Worm (Caenorhabditis elegans) whole organism, young adult: Measurements from ENCODE around the gene dmsr-10.

Experiments used
- B0035.1 ChIP-seq: sonication (generic microtip); optimal IDR thresholded peaks from 2 replicates; lab custom pipeline; 2016; ENCODE audit warnings: missing genetic modification characterization, mild to moderate bottlenecking, missing compliant biosample characterization, missing genotype, missing genetic modification reagents
- B0261.1 ChIP-seq: sonication (generic microtip); optimal IDR thresholded peaks from 2 replicates; lab custom pipeline; 2016; ENCODE audit warnings: mild to moderate bottlenecking, missing genetic modification characterization, moderate library complexity, missing compliant biosample characterization
- C06A6.2 ChIP-seq: fragments of 200-800 bp; sonication (Bioruptor generic); conservative IDR thresholded peaks from 2 replicates; pipeline ENCODE4 v1.3.6; 2022; ENCODE audit warnings: missing genetic modification characterization, missing compliant biosample characterization
- F22D6.2 ChIP-seq: sonication (generic microtip); optimal IDR thresholded peaks from 2 replicates; lab custom pipeline; 2016; ENCODE audit warnings: mild to moderate bottlenecking, missing genetic modification characterization, missing compliant biosample characterization
- F57A8.1 ChIP-seq: fragments of 200-800 bp; sonication (Bioruptor generic); optimal IDR thresholded peaks from 2 replicates; lab custom pipeline; 2018; ENCODE audit warnings: mild to moderate bottlenecking, missing genetic modification characterization, moderate library complexity, missing compliant biosample characterization
- Y53F4B.3 ChIP-seq: fragments of 200-800 bp; sonication (Bioruptor generic); IDR thresholded peaks from 2 replicates; pipeline ENCODE4 v1.3.6; 2022; ENCODE audit warnings: missing genetic modification reagents, missing genetic modification characterization, missing compliant biosample characterization
- Y56A3A.18 ChIP-seq: fragments of 200-800 bp; sonication (Bioruptor generic); IDR thresholded peaks from 2 replicates; pipeline ENCODE4 v1.3.6; 2022; ENCODE audit warnings: missing genetic modification reagents, missing genetic modification characterization, missing compliant biosample characterization
- aptf-3 ChIP-seq: fragments of 200-800 bp; sonication (Bioruptor generic); IDR thresholded peaks from 2 replicates; pipeline ENCODE4 v1.3.6; 2022; ENCODE audit warnings: missing genetic modification characterization, missing compliant biosample characterization
- atf-7 ChIP-seq: sonication (generic microtip); optimal IDR thresholded peaks from 2 replicates; lab custom pipeline; 2017; ENCODE audit warnings: mild to moderate bottlenecking, missing genetic modification characterization, missing compliant biosample characterization
- bed-1 ChIP-seq: fragments of 200-800 bp; sonication (Bioruptor generic); IDR thresholded peaks from 2 replicates; pipeline ENCODE4 v1.3.6; 2022; ENCODE audit warnings: missing genetic modification reagents, missing genetic modification characterization, missing compliant biosample characterization
- bed-2 ChIP-seq: fragments of 200-800 bp; sonication (Bioruptor generic); IDR thresholded peaks from 2 replicates; pipeline ENCODE4 v1.3.6; 2022; ENCODE audit warnings: missing genetic modification reagents, missing genetic modification characterization, missing compliant biosample characterization
- ccch-3 ChIP-seq: fragments of 200-800 bp; sonication (Bioruptor generic); optimal IDR thresholded peaks from 2 replicates; lab custom pipeline; 2018; ENCODE audit warnings: mild to moderate bottlenecking, missing genetic modification characterization, missing compliant biosample characterization
- cebp-1 ChIP-seq, 2 experiments: fragments of 200-800 bp in 1 of 2; sonication (Bioruptor generic) in 1 of 2; sonication (generic microtip) in 1 of 2; IDR thresholded peaks in 1 of 2; optimal IDR thresholded peaks in 1 of 2; 2 replicates each; pipeline versions ENCODE4 v1.3.6 to Lab custom; 2017 to 2022; ENCODE audit warnings: missing compliant biosample characterization in 2 of 2, missing genetic modification characterization in 2 of 2, mild to moderate bottlenecking in 1 of 2, missing genetic modification reagents in 1 of 2, moderate library complexity in 1 of 2
- ceh-100 ChIP-seq: fragments of 200-800 bp; sonication (Bioruptor generic); IDR thresholded peaks from 2 replicates; pipeline ENCODE4 v1.3.6; 2022; ENCODE audit warnings: missing genetic modification reagents, missing genetic modification characterization, missing compliant biosample characterization
- ceh-27 ChIP-seq: fragments of 200-800 bp; sonication (Bioruptor generic); optimal IDR thresholded peaks from 2 replicates; lab custom pipeline; 2018; ENCODE audit warnings: mild to moderate bottlenecking, missing genetic modification characterization, moderate library complexity, missing compliant biosample characterization
- ceh-40 ChIP-seq: fragments of 200-800 bp; sonication (Bioruptor generic); IDR thresholded peaks from 2 replicates; pipeline ENCODE4 v1.3.6; 2022; ENCODE audit warnings: missing genetic modification characterization, missing compliant biosample characterization
- die-1 ChIP-seq: sonication (generic microtip); optimal IDR thresholded peaks from 2 replicates; lab custom pipeline; 2016; ENCODE audit warnings: missing genotype, mild to moderate bottlenecking, missing genetic modification characterization, missing compliant biosample characterization
- dpl-1 ChIP-seq: fragments of 150-350 bp; optimal IDR thresholded peaks from 2 replicates; lab custom pipeline; 2014; ENCODE audit warnings: missing biosample characterization, missing genetic modification reagents, missing genetic modification characterization
- egrh-3 ChIP-seq: fragments of 200-800 bp; sonication (Bioruptor generic); IDR thresholded peaks from 2 replicates; pipeline ENCODE4 v1.3.6; 2022; ENCODE audit warnings: missing genetic modification reagents, missing genetic modification characterization, missing compliant biosample characterization
- ekl-4 ChIP-seq: fragments of 200-800 bp; sonication (Bioruptor generic); IDR thresholded peaks from 2 replicates; pipeline ENCODE4 v1.3.6; 2022; ENCODE audit warnings: missing genetic modification reagents, missing genetic modification characterization, missing compliant biosample characterization
- ets-4 ChIP-seq: fragments of 200-800 bp; sonication (Bioruptor generic); optimal IDR thresholded peaks from 2 replicates; lab custom pipeline; 2018; ENCODE audit warnings: mild to moderate bottlenecking, missing genetic modification characterization, missing compliant biosample characterization
- hlh-12 ChIP-seq: sonication (generic microtip); optimal IDR thresholded peaks from 2 replicates; lab custom pipeline; 2016; ENCODE audit warnings: missing genetic modification characterization, missing compliant biosample characterization
- hmg-1.2 ChIP-seq: fragments of 200-800 bp; sonication (Bioruptor generic); IDR thresholded peaks from 2 replicates; pipeline ENCODE4 v1.3.6; 2022; ENCODE audit warnings: missing genetic modification reagents, missing genetic modification characterization, missing compliant biosample characterization
- let-607 ChIP-seq, 2 experiments: fragments of 200-800 bp in 1 of 2; sonication (Bioruptor generic) in 1 of 2; sonication (generic microtip) in 1 of 2; optimal IDR thresholded peaks; 2 replicates each; lab custom pipeline; 2016 to 2018; ENCODE audit warnings: mild to moderate bottlenecking in 2 of 2, missing compliant biosample characterization in 2 of 2, missing genetic modification characterization in 2 of 2, moderate library complexity in 2 of 2, missing genotype in 1 of 2
- madf-8 ChIP-seq: fragments of 200-800 bp; sonication (Bioruptor generic); conservative IDR thresholded peaks from 2 replicates; pipeline ENCODE4 v1.3.6; 2022; ENCODE audit warnings: missing genetic modification reagents, missing genetic modification characterization, missing compliant biosample characterization
- mxl-1 ChIP-seq: sonication (generic microtip); optimal IDR thresholded peaks from 2 replicates; lab custom pipeline; 2016; ENCODE audit warnings: missing genetic modification characterization, missing compliant biosample characterization
- nfya-2 ChIP-seq: fragments of 200-800 bp; sonication (Bioruptor generic); IDR thresholded peaks from 2 replicates; pipeline ENCODE4 v1.3.6; 2022; ENCODE audit warnings: missing genetic modification reagents, missing genetic modification characterization, missing compliant biosample characterization
- pha-4 ChIP-seq: fragments of 150-350 bp; sonication (generic microtip); optimal IDR thresholded peaks from 2 replicates; lab custom pipeline; 2014; ENCODE audit warnings: missing biosample characterization, missing genetic modification reagents, missing genetic modification characterization
- rcor-1 ChIP-seq: fragments of 200-800 bp; sonication (Bioruptor generic); IDR thresholded peaks from 2 replicates; pipeline ENCODE4 v1.3.6; 2022; ENCODE audit warnings: missing genetic modification reagents, missing genetic modification characterization, missing compliant biosample characterization
- sptf-2 ChIP-seq: fragments of 200-800 bp; sonication (Bioruptor generic); optimal IDR thresholded peaks from 2 replicates; lab custom pipeline; 2018; ENCODE audit warnings: mild to moderate bottlenecking, missing genetic modification characterization, missing compliant biosample characterization
- tbx-9 ChIP-seq: sonication (generic microtip); optimal IDR thresholded peaks from 2 replicates; lab custom pipeline; 2016; ENCODE audit warnings: borderline replicate concordance, missing genetic modification characterization, inconsistent platforms, missing compliant biosample characterization
- ztf-22 ChIP-seq: fragments of 200-800 bp; sonication (Bioruptor generic); optimal IDR thresholded peaks from 2 replicates; lab custom pipeline; 2018; ENCODE audit warnings: mild to moderate bottlenecking, missing genetic modification characterization, moderate library complexity, missing compliant biosample characterization
- ztf-25 ChIP-seq: fragments of 200-800 bp; sonication (Bioruptor generic); IDR thresholded peaks from 2 replicates; pipeline ENCODE4 v1.3.6; 2022; ENCODE audit warnings: missing genetic modification reagents, missing genetic modification characterization, missing compliant biosample characterization

dmsr-10 gene

ce11 chrV:6808962-6809361 lies 7.2 kb upstream of the dmsr-10 start, which contains the start of gene dmsr-16:
TSS of gene dmsr-16 (minus strand) at chrV:6809062.
- TF ChIP-seq Y56A3A.18 (GFP tag; lab: Robert Waterston, UW) = no peak
- no peak for TF ChIP-seq dpl-1
- no peak for TF ChIP-seq ceh-40 (GFP tag; lab: Robert Waterston, UW)
- no peak for TF ChIP-seq ets-4
- TF ChIP-seq F57A8.1 (GFP tag; lab: Kevin White, UChicago) = no peak
- no peak for TF ChIP-seq cebp-1 (GFP tag; IDR thresholded peaks at IDR 0.05; lab: Robert Waterston, UW)
- no peak for TF ChIP-seq cebp-1 (tag; optimal IDR thresholded peaks at IDR 0.05; lab: Kevin White, UChicago)
- no peak for TF ChIP-seq B0035.1 (tag; lab: Kevin White, UChicago)
- TF ChIP-seq bed-1 = no peak
- TF ChIP-seq aptf-3 (GFP tag; lab: Robert Waterston, UW) = no peak
- TF ChIP-seq B0261.1 (tag; lab: Kevin White, UChicago) = no peak
- no peak for TF ChIP-seq nfya-2 (GFP tag; lab: Robert Waterston, UW)
- no peak for TF ChIP-seq ceh-27 (GFP tag; lab: Kevin White, UChicago)
- no peak for TF ChIP-seq C06A6.2 (GFP tag; lab: Robert Waterston, UW)
- TF ChIP-seq ztf-25 (GFP tag; lab: Robert Waterston, UW) = no peak
- no peak for TF ChIP-seq mxl-1 (tag; lab: Kevin White, UChicago)
- no peak for TF ChIP-seq ztf-22 (GFP tag; lab: Kevin White, UChicago)

ce11 chrV:6806340-6806739 lies 4.6 kb upstream of the dmsr-10 start, which contains the start of gene dmsr-12:
TSS of gene dmsr-12 (minus strand) at chrV:6806440.
- TF ChIP-seq rcor-1 (no peak), tbx-9 (tag; lab: Kevin White, UChicago) (no peak)
- TF ChIP-seq, all 124 proteins: peak for 0

- TF ChIP-seq sptf-2 (GFP tag; lab: Kevin White, UChicago) = no peak
- no peak for TF ChIP-seq let-607 (tag; optimal IDR thresholded peaks at IDR 0.05; lab: Kevin White, UChicago)
- no peak for TF ChIP-seq pha-4 (tag; lab: Kevin White, UChicago)
- TF ChIP-seq hlh-12 (tag; lab: Kevin White, UChicago) = no peak
Measured at ce11 chrV:6803992-6804391, 2.2 kb upstream of the dmsr-10 start, which contains the start of gene dmsr-11. TSS of gene dmsr-11 (minus strand) at chrV:6804092.

ce11 chrV:6799564-6799963 lies 2.2 kb downstream of the dmsr-10 start, which contains the start of gene dmsr-9:
TSS of gene dmsr-9 (minus strand) at chrV:6799664.
- no peak for TF ChIP-seq atf-7 (tag; lab: Kevin White, UChicago)
- no peak for TF ChIP-seq F22D6.2
- TF ChIP-seq ekl-4 (GFP tag; lab: Robert Waterston, UW) = no peak

ce11 chrV:6796894-6797293 lies 4.9 kb downstream of the dmsr-10 start:
- TF ChIP-seq Y53F4B.3 (GFP tag; lab: Robert Waterston, UW) = no peak
- no peak for TF ChIP-seq ceh-100 (GFP tag; lab: Robert Waterston, UW)
- no peak for TF ChIP-seq egrh-3 (GFP tag; lab: Robert Waterston, UW)
- no peak for TF ChIP-seq ccch-3 (GFP tag; lab: Kevin White, UChicago)
- peak; percentile 91; the same call in 1 of the 2 replicates for TF ChIP-seq hmg-1.2 (GFP tag; lab: Robert Waterston, UW)
- no peak for TF ChIP-seq madf-8 (GFP tag; lab: Robert Waterston, UW)
- TF ChIP-seq bed-2 (GFP tag; lab: Robert Waterston, UW) = no peak
- TF ChIP-seq die-1 (tag; lab: Kevin White, UChicago) = no peak
